Fruit fly (Drosophila melanogaster): ENCODE data around the gene CG11891.

- TF ChIP-seq Pif1A (GFP tag; optimal IDR thresholded peaks at IDR 0.05) (no peak), CG13204 (GFP tag; optimal IDR thresholded peaks at IDR 0.05) (no peak), CG4496 (GFP tag; IDR thresholded peaks at IDR 0.05) (no peak), CG14655 (GFP tag; optimal IDR thresholded peaks at IDR 0.05) (no peak), CG9948 (tag; optimal IDR thresholded peaks at IDR 0.05) (no peak), Snoo (tag; optimal IDR thresholded peaks at IDR 0.05) (no peak), Pif1B (GFP tag; optimal IDR thresholded peaks at IDR 0.05) (no peak)
These were observed 42.6 kb downstream of the CG11891 start for dm6 chr3R:25312583-25312982.

All from whole organism, pupa.